Worm (Caenorhabditis elegans): ENCODE results near the gene rer-1.

The rer-1 gene

DNA sequence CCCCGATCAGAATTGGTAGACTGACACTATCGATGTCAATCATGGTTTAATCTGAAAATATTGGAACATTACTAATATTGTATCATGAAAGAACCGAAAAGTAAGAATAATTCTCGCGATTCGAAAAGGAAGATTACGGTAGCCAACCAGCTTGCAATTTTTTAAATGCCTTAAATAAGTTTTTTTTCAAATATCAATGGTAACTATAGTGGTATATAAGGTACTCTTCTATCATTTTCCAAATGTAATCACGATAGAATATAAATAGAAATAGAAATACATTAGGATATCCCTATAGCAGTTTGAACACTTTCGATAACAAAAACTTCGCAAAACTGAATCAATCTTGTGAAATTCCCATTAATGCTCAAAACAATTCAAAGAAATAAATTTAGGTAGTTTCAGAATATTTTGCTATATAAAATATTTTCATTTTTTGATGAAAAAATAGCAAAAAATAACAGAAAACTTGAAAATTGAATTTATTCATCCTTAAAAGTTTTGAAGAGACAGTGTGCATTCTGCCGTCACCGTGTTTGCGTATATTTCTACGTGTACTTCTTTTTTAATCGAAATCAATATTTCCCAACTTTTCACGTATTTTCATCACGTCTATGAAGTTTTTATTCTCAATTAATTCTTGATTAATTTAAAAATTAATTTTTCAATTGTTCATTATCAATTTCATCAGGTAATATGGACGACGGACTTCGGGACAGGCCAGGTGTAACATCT lies at the start of gene rer-1, which contains the start of gene F46C5.9:
rer-1 (plus strand) TSS at position 692 of the 735 bp plus-strand sequence.
F46C5.9 (minus strand) TSS at position 51 of the 735 bp plus-strand sequence.
- TF ChIP-seq cog-1 (tag; optimal IDR thresholded peaks at IDR 0.05): no peak
- TF ChIP-seq ztf-29 (GFP tag; IDR thresholded peaks at IDR 0.05): no peak
- no peak for TF ChIP-seq klf-2 (GFP tag; conservative IDR thresholded peaks at IDR 0.05)
- no peak for TF ChIP-seq med-1 (GFP tag; optimal IDR thresholded peaks at IDR 0.05; ENCODE audit: insufficient read depth)
- no peak for TF ChIP-seq ref-1 (GFP tag; conservative IDR thresholded peaks at IDR 0.05)
- TF ChIP-seq flt-1 (GFP tag; IDR thresholded peaks at IDR 0.05): no peak
- no peak for TF ChIP-seq ztf-23 (GFP tag; IDR thresholded peaks at IDR 0.05)
- TF ChIP-seq tab-1 (GFP tag; IDR thresholded peaks at IDR 0.05): no peak
- no peak for TF ChIP-seq T22C8.4 (GFP tag; IDR thresholded peaks at IDR 0.05)

DNA sequence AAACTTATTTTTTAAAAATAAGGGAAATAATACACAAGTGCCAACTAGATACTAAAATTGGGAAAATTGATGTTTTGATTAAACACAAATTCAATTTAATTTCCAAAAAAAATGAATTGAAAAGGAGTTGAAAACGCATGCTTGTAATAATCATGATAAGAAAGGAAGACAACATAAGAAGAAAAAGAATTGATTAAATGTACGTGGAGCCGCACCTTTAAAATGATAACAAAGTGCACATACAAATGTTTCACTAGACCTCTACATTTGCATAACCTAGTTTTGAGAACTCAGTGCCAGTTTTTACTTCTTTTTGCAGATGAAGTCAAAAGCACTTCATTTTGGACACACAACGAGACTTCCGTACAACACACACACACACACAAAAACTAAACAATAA lies 49.4 kb upstream of the rer-1 start:
- no peak for TF ChIP-seq tab-1 (GFP tag; IDR thresholded peaks at IDR 0.05)
- TF ChIP-seq ztf-29 (GFP tag; IDR thresholded peaks at IDR 0.05): no peak
- no peak for TF ChIP-seq klf-2 (GFP tag; conservative IDR thresholded peaks at IDR 0.05)
- no peak for TF ChIP-seq flt-1 (GFP tag; IDR thresholded peaks at IDR 0.05)
- TF ChIP-seq ref-1 (GFP tag; conservative IDR thresholded peaks at IDR 0.05): no peak
- TF ChIP-seq med-1 (GFP tag; optimal IDR thresholded peaks at IDR 0.05; ENCODE audit: insufficient read depth): no peak

DNA sequence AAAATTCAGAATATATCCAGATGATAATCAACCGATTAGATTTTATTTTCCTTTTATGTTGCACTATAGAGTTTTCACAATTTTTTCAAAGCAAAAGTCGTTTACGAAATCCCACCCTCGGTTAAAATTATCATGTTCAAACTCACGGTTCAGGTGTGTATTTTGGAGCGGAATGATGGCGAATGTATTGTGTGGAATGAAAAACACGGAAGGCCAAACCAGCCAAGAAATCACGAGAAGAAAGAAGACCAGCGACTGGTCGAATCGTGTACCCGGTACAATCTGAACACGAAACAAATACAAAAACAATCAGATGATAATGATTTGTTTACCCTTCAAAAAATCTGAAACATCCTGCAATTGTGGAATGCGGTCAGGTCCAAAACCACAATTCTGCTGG lies 47.8 kb upstream of the rer-1 start:
- TF ChIP-seq T22C8.4 (GFP tag; IDR thresholded peaks at IDR 0.05): no peak
- no peak for TF ChIP-seq cog-1 (tag; optimal IDR thresholded peaks at IDR 0.05)
- TF ChIP-seq ztf-23 (GFP tag; IDR thresholded peaks at IDR 0.05): no peak
- TF ChIP-seq med-1 (GFP tag; optimal IDR thresholded peaks at IDR 0.05; ENCODE audit: insufficient read depth): no peak
- no peak for TF ChIP-seq tab-1 (GFP tag; IDR thresholded peaks at IDR 0.05)
- no peak for TF ChIP-seq ztf-29 (GFP tag; IDR thresholded peaks at IDR 0.05)

DNA sequence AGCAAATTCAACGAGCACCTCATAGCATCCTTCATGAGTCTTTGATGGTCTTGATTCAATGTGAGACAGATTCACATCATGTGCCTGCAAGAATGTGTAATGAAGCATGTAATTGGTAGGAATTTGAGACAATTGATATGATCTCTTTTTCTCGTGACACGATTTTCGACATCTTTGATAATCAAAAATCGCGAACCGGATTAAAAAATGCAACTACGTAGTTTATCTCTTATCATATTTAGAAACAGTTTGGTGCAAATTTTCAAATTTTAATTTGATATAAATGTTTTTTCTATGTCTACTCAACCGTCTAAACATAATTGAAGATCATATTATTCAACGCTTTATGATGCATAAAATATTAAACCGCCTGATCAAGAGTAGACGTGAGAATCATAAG lies 46.8 kb upstream of the rer-1 start:
- no peak for TF ChIP-seq T22C8.4 (GFP tag; IDR thresholded peaks at IDR 0.05)

DNA sequence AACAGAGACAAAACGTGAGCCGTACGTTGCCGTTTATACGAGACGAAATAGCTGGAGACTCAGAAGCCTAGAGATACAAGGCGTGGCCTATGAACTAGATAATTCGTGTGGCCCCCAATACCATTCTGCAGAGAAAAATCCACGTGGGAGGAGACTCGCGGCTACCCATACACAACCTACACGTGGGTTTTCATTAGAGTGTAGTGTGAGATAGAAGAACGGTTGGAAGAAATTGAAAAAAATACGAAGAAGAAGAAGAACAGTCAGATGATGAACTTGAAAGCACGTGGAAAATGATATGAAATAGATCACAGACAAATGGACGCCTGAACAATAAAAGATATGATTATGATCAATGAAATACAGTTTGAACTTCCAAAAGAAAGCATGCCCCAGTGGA lies 46.0 kb upstream of the rer-1 start:
- TF ChIP-seq ztf-23 (GFP tag; IDR thresholded peaks at IDR 0.05) (no peak), ztf-29 (GFP tag; IDR thresholded peaks at IDR 0.05) (no peak), flt-1 (GFP tag; IDR thresholded peaks at IDR 0.05) (no peak)

ce11 chrII:8766475-8766874 lies 44.7 kb upstream of the rer-1 start, which contains the start of the genes nsph-1.1 and K08F8.15:
Gene nsph-1.1 (plus strand): TSS chrII:8766775.
Gene K08F8.15 (plus strand): TSS chrII:8766809.
- no peak for TF ChIP-seq klf-2 (GFP tag; conservative IDR thresholded peaks at IDR 0.05)
- TF ChIP-seq T22C8.4 (GFP tag; IDR thresholded peaks at IDR 0.05): no peak
- TF ChIP-seq cog-1 (tag; optimal IDR thresholded peaks at IDR 0.05): no peak
- no peak for TF ChIP-seq ztf-29 (GFP tag; IDR thresholded peaks at IDR 0.05)

ce11 chrII:8766897-8767296 lies 44.3 kb upstream of the rer-1 start, which contains the start of gene pah-1:
Gene pah-1 (minus strand): TSS chrII:8766997.
- TF ChIP-seq klf-2 (GFP tag; conservative IDR thresholded peaks at IDR 0.05) (no peak), med-1 (GFP tag; optimal IDR thresholded peaks at IDR 0.05; ENCODE audit: insufficient read depth) (no peak), ztf-23 (GFP tag; IDR thresholded peaks at IDR 0.05) (no peak), cog-1 (tag; optimal IDR thresholded peaks at IDR 0.05) (no peak), flt-1 (GFP tag; IDR thresholded peaks at IDR 0.05) (no peak), T22C8.4 (GFP tag; IDR thresholded peaks at IDR 0.05) (no peak), tab-1 (GFP tag; IDR thresholded peaks at IDR 0.05) (no peak), ztf-29 (GFP tag; IDR thresholded peaks at IDR 0.05) (no peak), ref-1 (GFP tag; conservative IDR thresholded peaks at IDR 0.05) (no peak)

DNA sequence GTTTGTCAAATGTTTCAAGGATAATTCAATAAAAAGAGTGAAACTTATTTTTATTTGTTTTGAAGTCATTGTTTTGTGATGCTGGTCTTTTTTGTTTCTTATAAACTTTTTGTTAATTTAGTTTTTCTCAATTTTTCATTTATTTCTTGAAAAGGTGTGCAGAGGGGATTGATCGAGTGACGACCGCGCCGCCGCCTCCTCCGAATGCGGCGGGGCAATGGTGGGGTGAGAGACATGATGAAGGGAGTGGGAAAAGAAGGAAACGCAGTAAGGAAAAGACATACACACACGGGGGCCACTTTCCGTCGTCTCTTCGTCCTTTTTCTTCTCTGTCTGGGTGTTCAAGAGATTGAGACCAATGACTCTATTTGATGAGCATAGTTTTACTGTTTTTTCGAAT lies 41.8 kb upstream of the rer-1 start:
- no peak for TF ChIP-seq ref-1 (GFP tag; conservative IDR thresholded peaks at IDR 0.05)
- TF ChIP-seq ztf-23 (GFP tag; IDR thresholded peaks at IDR 0.05): 0 out of 2 replicates have a peak, but pooled peaks have one; percentile 40
- no peak for TF ChIP-seq med-1 (GFP tag; optimal IDR thresholded peaks at IDR 0.05; ENCODE audit: insufficient read depth)

DNA sequence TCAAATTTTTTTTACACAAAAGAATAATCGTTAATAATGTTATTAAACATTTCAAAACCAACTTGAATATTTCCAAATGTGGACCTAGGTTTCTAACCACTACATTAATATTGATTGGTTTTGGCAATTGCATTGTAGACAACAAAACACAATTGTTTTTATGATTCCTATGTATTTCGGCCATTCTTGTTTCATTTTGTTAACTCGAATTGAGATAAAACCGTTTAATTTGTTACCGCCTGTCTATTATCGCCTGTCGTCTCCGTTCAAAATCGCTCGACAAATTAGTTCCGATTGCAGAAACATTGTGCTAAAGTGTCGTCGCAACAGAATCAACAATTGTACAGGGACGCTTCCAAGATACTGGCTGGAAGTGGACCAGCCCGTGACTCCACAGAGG lies 40.5 kb upstream of the rer-1 start, which contains the start of gene let-19:
let-19 (plus strand) TSS at position 301 of the 400 bp plus-strand sequence.
- no peak for TF ChIP-seq med-1 (GFP tag; optimal IDR thresholded peaks at IDR 0.05; ENCODE audit: insufficient read depth)
- no peak for TF ChIP-seq flt-1 (GFP tag; IDR thresholded peaks at IDR 0.05)
- TF ChIP-seq tab-1 (GFP tag; IDR thresholded peaks at IDR 0.05): no peak
- TF ChIP-seq ztf-29 (GFP tag; IDR thresholded peaks at IDR 0.05): no peak
- no peak for TF ChIP-seq cog-1 (tag; optimal IDR thresholded peaks at IDR 0.05)

DNA sequence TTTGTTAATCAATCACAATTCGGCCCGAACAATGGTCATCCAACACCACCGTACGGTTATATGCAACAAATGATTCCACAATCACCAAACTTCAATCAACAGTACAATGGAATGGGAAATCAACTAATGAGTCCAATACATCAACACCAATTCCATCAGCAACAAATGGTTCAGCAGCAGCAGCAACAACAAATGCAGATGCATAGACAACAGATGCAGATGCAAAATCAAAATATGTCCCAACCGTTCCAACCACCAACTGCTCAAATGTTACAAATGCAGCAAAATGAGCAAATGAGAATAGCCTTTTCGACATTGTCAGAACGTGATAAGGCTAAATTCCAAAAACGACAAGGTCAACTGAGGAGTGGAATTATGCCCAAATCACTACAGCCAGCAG lies 34.7 kb upstream of the rer-1 start:
- TF ChIP-seq med-1 (GFP tag; optimal IDR thresholded peaks at IDR 0.05; ENCODE audit: insufficient read depth) (no peak), tab-1 (GFP tag; IDR thresholded peaks at IDR 0.05) (no peak), ref-1 (GFP tag; conservative IDR thresholded peaks at IDR 0.05) (no peak), ztf-29 (GFP tag; IDR thresholded peaks at IDR 0.05) (no peak), klf-2 (GFP tag; conservative IDR thresholded peaks at IDR 0.05) (no peak), T22C8.4 (GFP tag; IDR thresholded peaks at IDR 0.05) (no peak)

DNA sequence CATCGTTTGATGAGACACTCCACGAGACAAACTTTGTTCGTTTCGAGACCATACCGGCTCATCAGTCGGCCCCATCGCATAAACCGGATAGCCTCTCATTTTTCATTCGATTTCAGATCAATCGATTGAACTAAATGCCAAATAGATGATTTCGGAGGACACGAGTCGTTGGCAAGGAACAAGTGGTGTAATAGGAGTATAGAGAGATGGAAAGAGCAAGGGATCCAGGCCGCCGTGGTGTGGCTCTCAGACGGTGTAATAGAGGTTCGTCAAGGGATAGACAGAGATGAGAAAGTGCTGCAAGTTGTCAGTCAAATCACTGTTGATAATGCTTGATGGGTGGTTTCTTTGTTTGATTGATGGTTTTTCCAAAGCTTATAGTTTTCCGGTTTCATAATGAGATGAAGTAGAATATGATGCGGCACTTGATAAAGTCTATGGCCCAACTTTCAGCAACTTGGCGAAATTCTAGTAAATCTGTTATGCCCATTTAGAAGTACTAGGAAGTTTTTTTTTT lies 27.7 kb upstream of the rer-1 start, which contains the start of gene sgn-1:
sgn-1 (minus strand) TSS at position 220 of the 517 bp plus-strand sequence.
- TF ChIP-seq ref-1 (GFP tag; conservative IDR thresholded peaks at IDR 0.05): no peak
- no peak for TF ChIP-seq tab-1 (GFP tag; IDR thresholded peaks at IDR 0.05)
- TF ChIP-seq T22C8.4 (GFP tag; IDR thresholded peaks at IDR 0.05): no peak
- TF ChIP-seq med-1 (GFP tag; optimal IDR thresholded peaks at IDR 0.05; ENCODE audit: insufficient read depth): no peak
- no peak for TF ChIP-seq cog-1 (tag; optimal IDR thresholded peaks at IDR 0.05)
- TF ChIP-seq ztf-23 (GFP tag; IDR thresholded peaks at IDR 0.05): no peak
- TF ChIP-seq flt-1 (GFP tag; IDR thresholded peaks at IDR 0.05): no peak
- TF ChIP-seq ztf-29 (GFP tag; IDR thresholded peaks at IDR 0.05): no peak
- no peak for TF ChIP-seq klf-2 (GFP tag; conservative IDR thresholded peaks at IDR 0.05)
